Fruit fly (Drosophila melanogaster) S2 (cell line): Measurements from ENCODE around the gene CG32106.

Experiments
- CG8478 ChIP-seq: fragments of >200 bp; optimal IDR thresholded peaks from 2 replicates; lab custom pipeline; 2018
- CTCF ChIP-seq, 2 experiments: fragments of >200 bp; optimal IDR thresholded peaks; 2 replicates each; lab custom pipeline; 2018

CG32106 gene

DNA sequence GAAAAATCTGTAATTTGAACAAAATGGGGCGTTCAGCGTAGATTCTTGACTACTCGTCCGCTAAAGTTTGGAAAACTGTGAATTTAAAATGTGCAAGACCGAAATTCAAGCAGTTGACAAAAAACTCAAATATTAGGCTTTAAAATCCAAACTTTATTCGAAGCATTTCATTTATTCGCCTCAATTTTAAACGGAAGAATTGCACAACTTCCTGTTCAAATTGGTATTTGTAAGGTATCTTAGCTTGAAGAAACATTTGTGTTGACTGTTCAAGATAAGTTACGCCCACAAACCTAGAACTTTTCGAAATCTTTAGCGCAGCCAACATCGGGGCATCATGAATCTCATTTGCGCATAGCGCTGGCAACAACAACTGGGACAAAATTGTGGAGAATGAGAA, at the start of gene CG32106:
Gene CG32106, minus strand, starts transcription at position 101 of the 400 bp plus-strand sequence.
- TF ChIP-seq CG8478 (no peak), CTCF (optimal IDR thresholded peaks at IDR 0.05; lab: Kevin White, UChicago) (no peak)

DNA sequence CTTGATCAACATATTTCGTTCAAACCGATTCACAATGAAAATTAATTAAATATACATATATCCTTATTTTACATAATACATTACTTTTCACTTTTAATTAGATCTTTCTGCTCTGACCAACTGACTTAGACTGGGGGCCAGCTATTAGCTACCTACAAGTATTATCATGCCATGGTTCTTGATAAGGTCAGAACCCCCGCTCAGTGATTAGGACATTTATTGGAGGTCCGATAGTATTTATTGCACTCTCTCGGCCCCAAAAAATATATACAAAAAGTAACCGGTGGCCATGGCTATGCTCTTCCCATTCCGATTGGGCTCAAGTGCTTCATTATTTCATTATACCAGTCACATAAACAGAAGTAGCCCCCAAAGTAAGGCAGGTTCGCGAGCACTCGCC, 49.2 kb upstream of the CG32106 start:
- TF ChIP-seq CG8478 (no peak), CTCF (optimal IDR thresholded peaks at IDR 0.05; lab: Kevin White, UChicago) (no peak)

DNA sequence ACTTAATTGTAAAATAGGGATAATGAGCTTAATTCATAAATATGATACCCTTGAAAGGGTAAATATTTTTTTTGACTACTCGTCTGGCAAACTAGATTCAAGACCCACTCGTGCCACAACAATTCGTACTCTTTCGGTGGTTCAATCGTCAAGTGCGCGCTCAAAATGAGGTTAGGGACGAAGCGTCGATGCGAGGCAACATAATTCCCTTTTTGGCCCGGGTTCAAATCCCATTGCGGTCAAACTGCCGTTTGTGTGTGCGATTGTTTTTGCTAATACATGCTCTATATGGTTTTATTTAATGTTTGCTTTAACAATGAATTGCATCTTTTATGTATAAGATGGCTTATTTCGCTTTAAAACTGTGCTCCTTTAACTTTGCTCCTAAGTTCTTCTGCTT, 37.2 kb upstream of the CG32106 start:
- TF ChIP-seq CTCF (optimal IDR thresholded peaks at IDR 0.05; lab: Kevin White, UChicago) (no peak), CG8478 (no peak)

DNA sequence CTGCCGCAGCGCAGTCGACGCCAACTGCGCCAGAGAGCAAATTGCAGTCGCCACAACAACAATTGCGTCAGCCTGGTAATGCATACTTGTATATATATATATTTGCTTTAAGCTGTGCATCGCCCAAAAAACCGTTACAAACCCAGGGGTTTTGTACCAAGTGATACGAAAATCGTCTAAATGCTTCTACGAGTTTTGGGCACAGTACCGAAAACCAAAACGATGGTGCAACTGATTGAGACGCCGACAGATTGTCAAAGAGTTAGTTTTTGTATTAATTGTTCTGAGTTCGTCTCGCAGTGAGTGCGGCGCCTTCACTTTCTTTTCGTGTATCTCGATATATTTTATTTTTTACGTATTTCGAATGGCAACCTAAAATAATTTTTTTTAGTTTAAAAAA, 36.3 kb upstream of the CG32106 start:
- no peak for TF ChIP-seq CTCF (optimal IDR thresholded peaks at IDR 0.05; lab: Kevin White, UChicago)
- TF ChIP-seq CG8478 = no peak

DNA sequence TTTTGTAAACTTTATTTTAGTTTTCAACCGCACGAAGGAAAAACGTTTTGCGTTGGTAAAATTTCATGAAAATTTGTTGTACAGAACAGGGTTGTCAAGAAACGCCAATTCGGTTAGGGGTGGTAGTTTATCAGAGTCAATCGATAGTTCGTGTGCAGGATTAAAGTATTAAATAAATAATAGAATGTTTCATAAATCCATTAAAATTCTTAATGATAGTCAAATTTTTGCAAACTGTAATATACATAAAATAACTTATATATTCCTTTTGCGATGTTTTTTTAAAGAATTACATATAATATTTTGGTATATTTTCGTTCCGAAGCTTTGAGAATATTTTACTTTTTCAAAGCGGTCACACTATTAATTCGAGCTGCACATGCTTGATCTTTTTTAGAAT, 35.4 kb upstream of the CG32106 start, which contains the start of the genes Sf3a2 and CG42588:
Gene Sf3a2, minus strand, starts transcription at position 113 of the 400 bp plus-strand sequence.
Gene CG42588, plus strand, starts transcription at position 348 of the 400 bp plus-strand sequence.
- TF ChIP-seq CG8478 (no peak), CTCF (optimal IDR thresholded peaks at IDR 0.05; lab: Kevin White, UChicago) (no peak)

DNA sequence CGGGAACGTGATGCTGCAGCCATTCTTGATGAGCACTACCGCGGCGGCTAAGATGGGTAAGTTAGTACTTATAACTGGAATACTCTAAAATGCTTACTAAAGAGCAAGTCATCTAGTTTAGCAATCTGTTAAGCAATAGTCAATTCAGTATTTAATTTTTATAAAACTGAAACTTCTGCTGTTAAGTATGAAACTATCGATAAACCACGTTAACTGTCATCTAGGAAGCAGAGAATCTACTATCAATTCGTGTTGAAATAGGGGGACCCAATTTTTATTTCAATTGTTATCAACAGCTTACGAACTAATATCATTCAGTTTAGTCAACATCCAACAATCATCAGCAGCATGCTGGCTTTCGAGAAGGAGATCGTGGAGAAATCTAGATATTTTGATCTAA, 29.9 kb upstream of the CG32106 start, which contains the start of gene CG32110:
Gene CG32110, plus strand, starts transcription at position 301 of the 400 bp plus-strand sequence.
- TF ChIP-seq CG8478 (no peak), CTCF (optimal IDR thresholded peaks at IDR 0.05; lab: Kevin White, UChicago) (no peak)

DNA sequence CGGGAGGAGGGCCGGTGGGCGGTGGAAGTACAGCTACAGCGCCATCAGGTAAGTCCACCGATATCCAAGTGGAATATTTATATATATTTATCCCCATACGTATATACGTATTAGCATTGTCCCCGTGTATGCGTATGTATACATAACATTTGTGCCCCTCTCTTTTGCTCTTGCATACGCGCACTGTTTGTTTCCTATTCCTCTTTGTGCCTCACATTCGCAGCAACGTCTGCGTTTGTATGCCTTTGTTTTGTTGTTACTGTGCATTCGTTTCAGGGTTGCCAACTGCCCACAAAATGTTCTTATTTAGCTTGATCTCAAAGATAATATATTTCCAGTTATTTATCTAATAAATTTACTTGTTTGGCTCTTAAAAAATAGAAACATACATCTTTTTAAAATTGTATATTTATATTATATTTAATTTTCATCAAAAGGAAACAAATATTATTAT, 27.8 kb upstream of the CG32106 start:
- TF ChIP-seq CG8478 (no peak), CTCF (optimal IDR thresholded peaks at IDR 0.05; lab: Kevin White, UChicago) (no peak)

DNA sequence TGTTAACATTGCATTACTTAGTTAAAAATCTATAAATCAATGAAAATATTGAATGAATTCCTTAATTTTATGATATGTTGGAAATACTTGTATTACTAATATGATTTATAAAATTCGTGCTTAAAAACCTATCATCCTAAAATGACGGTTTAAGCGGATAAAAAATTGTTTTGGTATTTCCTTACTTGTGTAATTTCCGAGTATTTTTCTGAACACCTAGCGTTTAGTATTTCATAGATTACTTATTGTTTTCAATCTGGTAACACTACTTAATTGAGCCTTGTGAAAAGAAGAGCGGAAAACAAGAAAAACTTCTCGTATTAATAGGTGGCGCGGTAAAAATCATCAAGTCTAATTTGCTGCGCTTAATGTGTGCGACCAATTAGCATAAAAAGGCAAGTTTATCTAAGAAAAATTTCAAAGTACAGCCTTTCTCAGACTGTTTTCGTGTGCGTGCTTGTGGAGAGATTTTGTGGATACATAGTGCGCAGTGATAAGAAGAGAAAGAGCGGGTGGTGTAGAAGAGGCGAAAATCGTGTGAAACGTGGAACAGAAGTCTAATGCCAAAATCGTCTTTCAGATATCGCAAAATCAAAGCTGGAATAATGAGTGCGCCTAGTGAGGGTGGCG, 27.3 kb upstream of the CG32106 start, which contains the start of gene Sap130:
Gene Sap130, plus strand, starts transcription at position 243 of the 630 bp plus-strand sequence.
- TF ChIP-seq CG8478 = no peak
- TF ChIP-seq CTCF (optimal IDR thresholded peaks at IDR 0.05; lab: Kevin White, UChicago) = peak; percentile 35

DNA sequence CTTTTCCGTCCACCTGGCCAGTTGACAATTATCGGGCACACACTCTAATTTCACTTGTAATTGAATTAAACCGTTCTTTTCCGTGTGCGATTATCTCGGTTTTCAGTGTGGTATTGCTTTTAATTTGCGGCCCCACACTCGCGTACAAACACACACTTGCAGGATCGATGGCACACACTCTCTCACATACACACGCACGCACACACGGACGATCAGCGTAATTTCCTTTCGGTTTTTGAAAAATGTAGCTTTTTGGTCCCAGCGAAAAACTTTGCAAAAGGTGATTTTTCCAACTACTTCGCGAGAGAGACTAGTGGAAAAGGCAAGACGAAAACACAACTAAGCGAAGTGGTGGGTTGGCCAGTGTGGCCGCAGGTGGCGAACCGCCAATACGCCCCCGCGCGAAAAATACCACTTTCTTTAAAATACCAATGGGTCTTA, 26.2 kb upstream of the CG32106 start, which contains the start of gene Atg1:
Gene Atg1, minus strand, starts transcription at position 387 of the 441 bp plus-strand sequence.
- TF ChIP-seq CG8478 (no peak), CTCF (optimal IDR thresholded peaks at IDR 0.05; lab: Kevin White, UChicago) (peak; percentile 6 to 15)

DNA sequence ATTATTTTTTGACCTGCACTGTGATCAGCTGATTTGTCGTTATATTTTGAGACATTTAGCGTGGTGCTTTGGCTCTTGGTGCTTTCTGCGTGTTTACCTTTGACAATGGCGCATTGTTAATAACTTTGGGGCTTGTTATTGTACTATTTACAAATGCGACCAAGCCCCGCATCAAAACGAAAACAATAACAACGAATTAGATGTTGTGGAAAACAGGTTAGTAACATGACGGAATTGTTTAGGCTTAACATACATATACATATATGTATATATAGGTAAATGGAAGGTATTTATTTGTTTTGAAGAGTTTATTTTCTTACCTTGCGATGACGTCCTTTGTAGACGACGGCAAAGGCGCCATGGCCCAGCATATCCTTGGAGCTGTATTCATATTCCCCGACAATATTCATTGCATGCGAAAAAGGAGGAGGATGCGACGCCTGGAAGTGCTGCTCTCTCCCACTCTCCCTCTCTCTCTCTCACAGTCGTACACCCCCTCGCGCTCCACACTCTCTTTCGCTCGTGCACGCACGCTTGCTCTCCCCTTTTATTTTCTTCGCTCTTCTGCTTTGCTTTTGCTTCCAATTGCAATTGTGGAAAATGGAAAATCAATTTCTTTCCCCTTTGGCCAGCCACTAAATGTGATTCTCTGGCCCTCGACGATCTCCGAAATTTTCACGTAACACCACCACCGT, 25.7 kb upstream of the CG32106 start:
- no peak for TF ChIP-seq CTCF (optimal IDR thresholded peaks at IDR 0.05; lab: Kevin White, UChicago)
- no peak for TF ChIP-seq CG8478

DNA sequence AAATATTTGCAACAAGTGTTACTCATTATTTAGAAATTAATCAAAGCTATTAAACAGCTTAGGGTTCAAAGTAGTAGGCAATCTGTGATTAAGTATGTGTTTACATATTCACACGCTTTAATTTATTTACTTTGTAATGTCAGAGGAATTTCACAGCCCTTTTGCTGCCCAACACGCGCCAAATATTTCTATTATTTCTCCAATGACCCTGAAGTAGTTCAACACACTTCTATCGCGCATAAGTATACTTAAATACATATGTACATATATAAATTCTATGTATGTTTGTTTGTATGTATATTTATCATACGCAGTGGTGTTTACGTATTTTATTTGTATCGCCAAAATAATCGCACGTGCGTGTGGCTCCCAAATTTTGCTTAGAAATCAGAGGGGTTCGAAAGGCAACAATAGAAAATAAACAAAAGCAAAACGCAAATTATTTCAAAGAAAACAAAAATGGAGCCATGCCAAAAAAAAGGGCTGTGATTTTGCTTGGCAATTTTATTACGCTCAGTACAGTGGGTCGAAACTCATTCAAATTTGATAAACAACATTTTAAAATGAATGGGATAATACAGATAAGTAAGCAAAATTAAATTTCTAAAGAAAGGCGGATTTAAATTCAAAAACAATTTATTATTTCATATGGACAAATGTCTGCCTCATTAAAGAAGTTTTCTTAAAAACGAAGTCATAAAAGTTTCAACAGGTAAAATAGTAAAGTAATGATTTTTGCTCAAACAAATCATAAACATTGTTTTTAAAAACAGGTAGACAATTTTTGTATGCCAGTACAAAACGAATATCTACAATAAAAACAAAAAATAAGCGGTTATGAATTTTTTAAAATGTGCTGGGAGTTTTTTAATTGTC, 24.9 kb upstream of the CG32106 start:
- TF ChIP-seq CTCF (optimal IDR thresholded peaks at IDR 0.05; lab: Kevin White, UChicago) (no peak), CG8478 (no peak)

DNA sequence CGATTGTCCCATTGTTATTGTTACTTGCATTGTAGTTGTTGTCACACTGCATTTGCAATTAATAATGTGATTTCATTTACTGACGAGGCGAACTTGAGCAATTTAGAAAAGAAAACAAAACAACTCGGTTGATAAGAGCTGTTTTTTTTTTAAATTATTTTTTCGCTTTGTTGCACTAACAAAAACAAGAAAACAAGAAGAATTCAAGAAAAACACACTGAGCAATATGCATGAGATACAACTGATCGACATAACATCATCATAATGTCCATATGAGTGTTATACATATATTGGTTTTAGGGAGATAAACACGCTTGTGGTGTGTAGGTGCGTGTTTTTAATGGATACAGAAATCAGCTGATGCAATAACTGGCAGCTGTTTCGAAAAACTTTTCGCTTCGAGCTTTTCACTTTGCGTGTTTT, 23.9 kb upstream of the CG32106 start:
- TF ChIP-seq CTCF (optimal IDR thresholded peaks at IDR 0.05; lab: Kevin White, UChicago) = no peak
- no peak for TF ChIP-seq CG8478

DNA sequence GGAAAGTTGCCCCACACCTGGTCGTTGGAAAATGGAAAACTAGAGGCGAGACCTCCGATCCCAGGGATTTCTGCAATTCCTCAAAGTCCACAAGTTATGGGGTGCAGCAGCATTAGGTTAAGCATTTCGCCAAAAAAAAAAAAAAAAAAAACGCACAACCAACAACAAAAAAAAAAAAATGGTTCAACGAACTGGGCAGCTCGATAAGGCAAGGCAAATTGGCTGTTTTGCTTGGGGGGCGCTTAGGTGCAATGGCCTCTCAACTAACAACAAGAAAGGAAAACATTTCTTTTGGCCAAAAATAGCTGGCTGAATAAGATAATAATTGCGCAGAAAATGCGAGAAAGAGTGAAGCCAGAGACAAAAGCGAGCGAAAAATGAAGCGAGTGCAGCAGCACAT, 21.7 kb upstream of the CG32106 start:
- TF ChIP-seq CTCF (optimal IDR thresholded peaks at IDR 0.05; lab: Kevin White, UChicago) = no peak
- TF ChIP-seq CG8478 = no peak

DNA sequence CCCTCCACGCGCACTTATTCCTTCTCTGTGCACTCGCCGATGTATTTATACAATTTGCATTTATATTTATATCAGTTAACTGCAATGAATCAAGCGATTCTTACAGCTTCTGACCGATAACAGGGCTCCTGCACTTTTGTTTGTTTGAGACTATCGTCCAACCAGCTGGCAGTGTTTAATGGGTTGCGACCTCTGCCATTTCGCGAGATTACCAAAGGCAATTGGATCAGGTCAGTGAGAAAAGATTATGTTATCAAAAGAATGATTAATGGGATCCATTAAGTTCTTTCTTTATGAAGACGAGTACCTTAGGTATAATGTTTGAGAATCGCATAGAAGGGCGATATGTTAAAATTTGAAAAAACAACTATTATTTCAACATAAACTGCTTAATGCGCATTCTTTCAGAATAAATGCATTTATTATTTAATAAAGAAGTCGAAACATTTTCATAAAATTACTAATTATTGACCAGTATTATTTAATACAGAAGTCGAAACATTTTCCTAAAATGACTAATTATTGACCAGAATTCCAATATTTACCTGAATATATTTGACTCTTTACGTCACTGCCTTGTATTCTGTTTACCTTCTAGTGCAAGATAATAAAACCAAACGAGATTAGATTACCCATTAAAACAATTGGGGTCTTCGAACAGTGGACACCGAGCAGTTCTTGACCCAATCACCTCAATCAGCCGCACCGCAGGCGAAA, 21.1 kb upstream of the CG32106 start:
- TF ChIP-seq CG8478 = no peak
- TF ChIP-seq CTCF (optimal IDR thresholded peaks at IDR 0.05; lab: Kevin White, UChicago) = no peak
